Worm (Caenorhabditis elegans) whole organism, L4 larva: Measurements from ENCODE around the gene ucr-1.

Source experiments
- D1046.2 ChIP-seq: fragments of 200-800 bp; sonication (Bioruptor generic); IDR thresholded peaks from 2 replicates; pipeline ENCODE4 v1.3.6; 2022; ENCODE audit warnings: missing genetic modification characterization, missing compliant biosample characterization
- F10B5.3 ChIP-seq: sonication (generic microtip); optimal IDR thresholded peaks from 2 replicates; lab custom pipeline; 2016; ENCODE audit warnings: mild to moderate bottlenecking, missing genetic modification characterization, missing compliant biosample characterization
- F37D6.2 ChIP-seq: sonication (generic microtip); optimal IDR thresholded peaks from 2 replicates; lab custom pipeline; 2016; ENCODE audit warnings: mild to moderate bottlenecking, missing genetic modification characterization, missing compliant biosample characterization
- F44E2.7 ChIP-seq: fragments of 200-800 bp; sonication (Bioruptor generic); IDR thresholded peaks from 2 replicates; pipeline ENCODE4 v2.1.2; 2022; ENCODE audit warnings: missing genetic modification characterization, missing compliant biosample characterization
- F49E8.2 ChIP-seq: sonication (generic microtip); optimal IDR thresholded peaks from 2 replicates; lab custom pipeline; 2016; ENCODE audit warnings: missing compliant biosample characterization, mild to moderate bottlenecking, missing genetic modification characterization, borderline replicate concordance
- Y48G9A.11 ChIP-seq: fragments of 200-800 bp; sonication (Bioruptor generic); IDR thresholded peaks from 2 replicates; pipeline ENCODE4 v1.3.6; 2022; ENCODE audit warnings: missing genetic modification reagents, missing genetic modification characterization, missing compliant biosample characterization
- Y5F2A.4 ChIP-seq: fragments of 200-800 bp; sonication (Bioruptor generic); optimal IDR thresholded peaks from 2 replicates; lab custom pipeline; 2018; ENCODE audit warnings: mild to moderate bottlenecking, missing genetic modification characterization, missing compliant biosample characterization
- ZK546.5 ChIP-seq, 2 experiments: sonication (generic microtip); optimal IDR thresholded peaks; 2 replicates each; lab custom pipeline; 2017; ENCODE audit warnings: missing biosample characterization in 2 of 2, missing genetic modification characterization in 2 of 2
- aha-1 ChIP-seq: fragments of 150-350 bp; peaks from one replicate; lab custom pipeline; 2014; ENCODE audit warnings: missing biosample characterization, missing genetic modification characterization
- attf-4 ChIP-seq: sonication (generic microtip); optimal IDR thresholded peaks from 3 replicates; lab custom pipeline; 2017; ENCODE audit warnings: missing biosample characterization, missing genetic modification characterization
- ceh-20 ChIP-seq: fragments of 200-800 bp; sonication (Bioruptor generic); IDR thresholded peaks from 2 replicates; pipeline ENCODE4 v1.3.6; 2022; ENCODE audit warnings: missing genetic modification reagents, missing genetic modification characterization, missing compliant biosample characterization
- ceh-28 ChIP-seq: fragments of 150-350 bp; optimal IDR thresholded peaks from 2 replicates; lab custom pipeline; 2014; ENCODE audit warnings: missing biosample characterization, missing genetic modification reagents, missing genetic modification characterization
- ceh-62 ChIP-seq: sonication (generic microtip); optimal IDR thresholded peaks from 2 replicates; lab custom pipeline; 2017; ENCODE audit warnings: missing biosample characterization, missing genetic modification characterization
- ceh-82 ChIP-seq: sonication (generic microtip); optimal IDR thresholded peaks from 2 replicates; lab custom pipeline; 2017; ENCODE audit warnings: missing biosample characterization, missing genetic modification characterization
- ces-1 ChIP-seq: fragments of 150-350 bp; sonication (generic microtip); optimal IDR thresholded peaks from 4 replicates; lab custom pipeline; 2014; ENCODE audit warnings: missing biosample characterization, missing genetic modification reagents, missing genetic modification characterization
- cey-2 ChIP-seq: sonication (generic microtip); optimal IDR thresholded peaks from 3 replicates; lab custom pipeline; 2017; ENCODE audit warnings: missing genetic modification characterization, mild to moderate bottlenecking, missing compliant biosample characterization, antibody characterized with exemption, borderline replicate concordance; ENCODE audit not compliant: insufficient read depth
- ctbp-1 ChIP-seq: fragments of 200-800 bp; sonication (Bioruptor generic); IDR thresholded peaks from 2 replicates; pipeline ENCODE4 v1.3.6; 2022; ENCODE audit warnings: missing genetic modification reagents, missing genetic modification characterization, missing compliant biosample characterization
- daf-16 ChIP-seq, 3 experiments: sonication (generic microtip); optimal IDR thresholded peaks; 2 replicates each; lab custom pipeline; 2016 to 2017; ENCODE audit warnings: missing genetic modification characterization in 3 of 3, missing genetic modification reagents in 3 of 3, mild to moderate bottlenecking in 2 of 3, missing compliant biosample characterization in 2 of 3, missing biosample characterization in 1 of 3, moderate library complexity in 1 of 3
- daf-19 ChIP-seq: fragments of 200-800 bp; sonication (Bioruptor generic); conservative IDR thresholded peaks from 2 replicates; pipeline ENCODE4 v1.3.6; 2022; ENCODE audit warnings: missing genetic modification characterization, missing compliant biosample characterization
- dmd-8 ChIP-seq: fragments of 200-800 bp; sonication (Bioruptor generic); IDR thresholded peaks from 2 replicates; pipeline ENCODE4 v1.3.6; 2022; ENCODE audit warnings: missing genetic modification characterization, missing compliant biosample characterization
- egl-27 ChIP-seq: sonication (generic microtip); optimal IDR thresholded peaks from 3 replicates; lab custom pipeline; 2017; ENCODE audit warnings: missing biosample characterization, missing genetic modification reagents, missing genetic modification characterization
- egl-43 ChIP-seq: fragments of 200-800 bp; sonication (Bioruptor generic); IDR thresholded peaks from 2 replicates; pipeline ENCODE4 v1.3.6; 2022; ENCODE audit warnings: missing genetic modification reagents, missing genetic modification characterization, missing compliant biosample characterization
- fkh-10 ChIP-seq: fragments of 150-350 bp; optimal IDR thresholded peaks from 2 replicates; lab custom pipeline; 2014; ENCODE audit warnings: missing biosample characterization, missing genetic modification reagents, missing genetic modification characterization
- gei-8 ChIP-seq: fragments of 200-800 bp; sonication (Bioruptor generic); optimal IDR thresholded peaks from 2 replicates; lab custom pipeline; 2018; ENCODE audit warnings: mild to moderate bottlenecking, missing genetic modification characterization, missing compliant biosample characterization
- hif-1 ChIP-seq, 2 experiments: sonication (generic microtip); optimal IDR thresholded peaks; 2 replicates each; lab custom pipeline; 2016 to 2017; ENCODE audit warnings: missing compliant biosample characterization in 2 of 2, missing genetic modification characterization in 2 of 2, missing genetic modification reagents in 2 of 2, missing genotype in 2 of 2, mild to moderate bottlenecking in 1 of 2
- hlh-11 ChIP-seq: fragments of 200-800 bp; sonication (Bioruptor generic); optimal IDR thresholded peaks from 2 replicates; lab custom pipeline; 2018; ENCODE audit warnings: mild to moderate bottlenecking, missing genetic modification characterization, missing compliant biosample characterization
- lim-7 ChIP-seq: fragments of 200-800 bp; sonication (Bioruptor generic); IDR thresholded peaks from 2 replicates; pipeline ENCODE4 v1.3.6; 2022; ENCODE audit warnings: missing genetic modification characterization, missing compliant biosample characterization
- lin-38 ChIP-seq: fragments of 200-800 bp; sonication (Bioruptor generic); IDR thresholded peaks from 2 replicates; pipeline ENCODE4 v1.3.6; 2022; ENCODE audit warnings: missing genetic modification reagents, missing genetic modification characterization, missing compliant biosample characterization
- lir-3 ChIP-seq: sonication (generic microtip); optimal IDR thresholded peaks from 2 replicates; lab custom pipeline; 2016; ENCODE audit warnings: mild to moderate bottlenecking, missing genetic modification characterization, missing compliant biosample characterization
- lsy-2 ChIP-seq, 2 experiments: fragments of 150-350 bp in 1 of 2; sonication (generic microtip) in 1 of 2; optimal IDR thresholded peaks; 2 replicates each; lab custom pipeline; 2014 to 2017; ENCODE audit warnings: missing biosample characterization in 2 of 2, missing genetic modification characterization in 2 of 2
- mdt-29 ChIP-seq: fragments of 200-800 bp; sonication (Bioruptor generic); IDR thresholded peaks from 2 replicates; pipeline ENCODE4 v1.3.6; 2022; ENCODE audit warnings: missing genetic modification reagents, missing genetic modification characterization, missing compliant biosample characterization
- mes-2 ChIP-seq: sonication (generic microtip); optimal IDR thresholded peaks from 2 replicates; lab custom pipeline; 2016; ENCODE audit warnings: missing genotype, mild to moderate bottlenecking, missing genetic modification characterization, missing compliant biosample characterization; ENCODE audit not compliant: poor library complexity, severe bottlenecking
- nhr-28 ChIP-seq: fragments of 150-350 bp; optimal IDR thresholded peaks from 2 replicates; lab custom pipeline; 2014; ENCODE audit warnings: missing biosample characterization, missing genetic modification characterization
- nhr-42 ChIP-seq: fragments of 200-800 bp; sonication (Bioruptor generic); IDR thresholded peaks from 2 replicates; pipeline ENCODE4 v1.3.6; 2022; ENCODE audit warnings: missing genetic modification characterization, missing compliant biosample characterization
- nhr-48 ChIP-seq: sonication (generic microtip); optimal IDR thresholded peaks from 2 replicates; lab custom pipeline; 2016; ENCODE audit warnings: mild to moderate bottlenecking, missing genetic modification characterization, missing compliant biosample characterization
- pha-4 ChIP-seq, 2 experiments: fragments of 150-350 bp in 1 of 2; fragments of 200-800 bp in 1 of 2; sonication (Bioruptor generic) in 1 of 2; IDR thresholded peaks in 1 of 2; optimal IDR thresholded peaks in 1 of 2; 2 replicates each; pipeline versions ENCODE4 v1.3.6 to Lab custom; 2014 to 2022; ENCODE audit warnings: missing genetic modification characterization in 2 of 2, missing genetic modification reagents in 2 of 2, missing biosample characterization in 1 of 2, missing compliant biosample characterization in 1 of 2
- php-3 ChIP-seq: fragments of 200-800 bp; sonication (Bioruptor generic); IDR thresholded peaks from 2 replicates; pipeline ENCODE4 v1.3.6; 2022; ENCODE audit warnings: missing genetic modification reagents, missing genetic modification characterization, missing compliant biosample characterization
- pqm-1 ChIP-seq: sonication (generic microtip); optimal IDR thresholded peaks from 2 replicates; lab custom pipeline; 2017; ENCODE audit warnings: missing biosample characterization, missing genetic modification characterization
- saeg-2 ChIP-seq: fragments of 200-800 bp; sonication (Bioruptor generic); IDR thresholded peaks from 2 replicates; pipeline ENCODE4 v1.3.6; 2022; ENCODE audit warnings: missing genetic modification reagents, missing genetic modification characterization, missing compliant biosample characterization
- sdz-12 ChIP-seq: fragments of 200-800 bp; sonication (Bioruptor generic); optimal IDR thresholded peaks from 2 replicates; lab custom pipeline; 2018; ENCODE audit warnings: mild to moderate bottlenecking, missing genetic modification characterization, missing compliant biosample characterization
- spr-1 ChIP-seq: sonication (generic microtip); optimal IDR thresholded peaks from 2 replicates; lab custom pipeline; 2016; ENCODE audit warnings: mild to moderate bottlenecking, missing genetic modification characterization, missing compliant biosample characterization
- spr-3 ChIP-seq: fragments of 200-800 bp; sonication (Bioruptor generic); optimal IDR thresholded peaks from 2 replicates; lab custom pipeline; 2018; ENCODE audit warnings: mild to moderate bottlenecking, missing genetic modification characterization, missing compliant biosample characterization
- tra-1 ChIP-seq: fragments of 200-800 bp; sonication (Bioruptor generic); IDR thresholded peaks from 2 replicates; pipeline ENCODE4 v1.3.6; 2022; ENCODE audit warnings: missing genetic modification reagents, missing genetic modification characterization, missing compliant biosample characterization
- unc-130 ChIP-seq: sonication (generic microtip); optimal IDR thresholded peaks from 2 replicates; lab custom pipeline; 2016; ENCODE audit warnings: missing genetic modification reagents, missing genetic modification characterization, missing compliant biosample characterization
- unc-39 ChIP-seq: sonication (generic microtip); optimal IDR thresholded peaks from 2 replicates; lab custom pipeline; 2017; ENCODE audit warnings: missing biosample characterization, missing genetic modification characterization
- unc-62 ChIP-seq, 3 experiments: fragments of 150-350 bp in 1 of 3; sonication (generic microtip); optimal IDR thresholded peaks in 2 of 3; peaks in 1 of 3; 1 replicate in 1 of 3; 2 replicates in 2 of 3; lab custom pipeline; 2014 to 2017; ENCODE audit warnings: missing biosample characterization in 3 of 3, missing genetic modification characterization in 3 of 3, missing genetic modification reagents in 3 of 3, missing genotype in 1 of 3
- zfp-3 ChIP-seq: fragments of 200-800 bp; sonication (Bioruptor generic); conservative IDR thresholded peaks from 2 replicates; pipeline ENCODE4 v1.3.6; 2022; ENCODE audit warnings: missing genetic modification reagents, missing genetic modification characterization, missing compliant biosample characterization
- zip-2 ChIP-seq: fragments of 150-350 bp; optimal IDR thresholded peaks from 2 replicates; lab custom pipeline; 2014; ENCODE audit warnings: missing biosample characterization, missing genetic modification characterization
- ztf-11 ChIP-seq: fragments of 150-350 bp; optimal IDR thresholded peaks from 2 replicates; lab custom pipeline; 2014; ENCODE audit warnings: missing biosample characterization, missing genetic modification characterization

The ucr-1 gene

ce11 chrIII:5552072-5552667 is 39.8 kb upstream of the ucr-1 start, which contains the start of gene F09F7.6 (continued):
- TF ChIP-seq pha-4 (GFP tag; IDR thresholded peaks at IDR 0.05; lab: Robert Waterston, UW) (no peak), pha-4 (tag; optimal IDR thresholded peaks at IDR 0.05; lab: Kevin White, UChicago) (no peak), zip-2 (tag; lab: Kevin White, UChicago) (no peak), spr-1 (no peak), spr-3 (GFP tag; lab: Kevin White, UChicago) (no peak), nhr-28 (peak; percentile 82), saeg-2 (GFP tag; lab: Robert Waterston, UW) (no peak), lir-3 (tag; lab: Kevin White, UChicago) (no peak), lsy-2 (tag; optimal IDR thresholded peaks at IDR 0.05; lab: Kevin White, UChicago) (peak in 1 of 2 experiments; percentile 69), cey-2 (tag; lab: Kevin White, UChicago) (no peak), hlh-11 (tag; lab: Kevin White, UChicago) (peak; percentile 94), nhr-48 (tag; lab: Kevin White, UChicago) (peak; percentile 33), sdz-12 (GFP tag; lab: Kevin White, UChicago) (no peak), egl-43 (GFP tag; lab: Robert Waterston, UW) (no peak), ztf-11 (tag; lab: Kevin White, UChicago) (no peak), unc-62 (GFP tag; optimal IDR thresholded peaks at IDR 0.05 in 1 of 2; lab: Kevin White, UChicago) (peak in 1 of 2 experiments; percentile 96), unc-62 (tag; optimal IDR thresholded peaks at IDR 0.05; lab: Kevin White, UChicago) (no peak), ctbp-1 (GFP tag; lab: Robert Waterston, UW) (no peak), ceh-28 (tag; lab: Kevin White, UChicago) (no peak), dmd-8 (GFP tag; lab: Robert Waterston, UW) (no peak), hif-1 (tag; optimal IDR thresholded peaks at IDR 0.05; lab: Kevin White, UChicago) (peak in 1 of 2 experiments; percentile 49), F44E2.7 (no peak), unc-39 (tag; lab: Kevin White, UChicago) (no peak), F49E8.2 (tag; lab: Kevin White, UChicago) (no peak), ceh-82 (tag; lab: Kevin White, UChicago) (no peak), tra-1 (peak; percentile 74), daf-19 (GFP tag; lab: Robert Waterston, UW) (no peak), egl-27 (tag; lab: Kevin White, UChicago) (no peak), mes-2 (tag; lab: Kevin White, UChicago) (peak; percentile 21), fkh-10 (GFP tag; lab: Kevin White, UChicago) (no peak), F37D6.2 (tag; lab: Kevin White, UChicago) (no peak), daf-16 (GFP tag; optimal IDR thresholded peaks at IDR 0.05; lab: Kevin White, UChicago) (peak; percentile 77 to 80), daf-16 (tag; optimal IDR thresholded peaks at IDR 0.05; lab: Kevin White, UChicago) (peak; percentile 93), nhr-42 (GFP tag; lab: Robert Waterston, UW) (no peak), Y5F2A.4 (GFP tag; lab: Kevin White, UChicago) (no peak), D1046.2 (GFP tag; lab: Robert Waterston, UW) (no peak), aha-1 (tag; lab: Kevin White, UChicago) (peak; percentile 89), pqm-1 (no peak), zfp-3 (GFP tag; lab: Robert Waterston, UW) (no peak), ceh-20 (GFP tag; lab: Robert Waterston, UW) (peak; percentile 59; the same call in 1 of the 2 replicates), lim-7 (GFP tag; lab: Robert Waterston, UW) (no peak), F10B5.3 (tag; lab: Kevin White, UChicago) (no peak), lin-38 (GFP tag; lab: Robert Waterston, UW) (no peak), Y48G9A.11 (GFP tag; lab: Robert Waterston, UW) (no peak), mdt-29 (GFP tag; lab: Robert Waterston, UW) (no peak), attf-4 (no peak), php-3 (GFP tag; lab: Robert Waterston, UW) (no peak), ces-1 (GFP tag; lab: Kevin White, UChicago) (no peak), ceh-62 (no peak), gei-8 (GFP tag; lab: Kevin White, UChicago) (no peak), ZK546.5 (tag; optimal IDR thresholded peaks at IDR 0.05; lab: Kevin White, UChicago) (no peak), unc-130 (GFP tag; lab: Kevin White, UChicago) (no peak)
